Worm (Caenorhabditis elegans) whole organism, L1 larva: ENCODE data around the gene C03H5.9.

ENCODE experiments used
- F16B12.6 ChIP-seq: fragments of 150-350 bp; optimal IDR thresholded peaks from 2 replicates; lab custom pipeline; 2014; ENCODE audit warnings: missing biosample characterization, missing genetic modification characterization
- aha-1 ChIP-seq: fragments of 150-350 bp; optimal IDR thresholded peaks from 2 replicates; lab custom pipeline; 2014; ENCODE audit warnings: missing biosample characterization, missing genetic modification characterization
- alr-1 ChIP-seq: fragments of 200-800 bp; sonication (Bioruptor generic); optimal IDR thresholded peaks from 2 replicates; lab custom pipeline; 2018; ENCODE audit warnings: borderline replicate concordance, mild to moderate bottlenecking, missing genetic modification characterization, missing compliant biosample characterization
- aly-2 ChIP-seq: fragments of 150-350 bp; optimal IDR thresholded peaks from 2 replicates; lab custom pipeline; 2014; ENCODE audit warnings: missing biosample characterization, missing genetic modification characterization
- blmp-1 ChIP-seq: fragments of 150-350 bp; optimal IDR thresholded peaks from 2 replicates; lab custom pipeline; 2014; ENCODE audit warnings: missing biosample characterization, missing genetic modification characterization
- ceh-8 ChIP-seq: fragments of 200-800 bp; sonication (Bioruptor generic); optimal IDR thresholded peaks from 2 replicates; lab custom pipeline; 2018; ENCODE audit warnings: mild to moderate bottlenecking, missing genetic modification characterization, moderate library complexity, missing compliant biosample characterization
- ceh-88 ChIP-seq: fragments of 200-800 bp; sonication (Bioruptor generic); IDR thresholded peaks from 2 replicates; pipeline ENCODE4 v1.3.6; 2022; ENCODE audit warnings: missing genetic modification characterization, missing compliant biosample characterization
- ces-1 ChIP-seq: fragments of 150-350 bp; optimal IDR thresholded peaks from 2 replicates; lab custom pipeline; 2014; ENCODE audit warnings: missing biosample characterization, missing genetic modification reagents, missing genetic modification characterization
- dpl-1 ChIP-seq, 3 experiments: fragments of 150-350 bp in 2 of 3; sonication (generic microtip) in 1 of 3; optimal IDR thresholded peaks; 2 replicates each; lab custom pipeline; 2014 to 2017; ENCODE audit warnings: missing biosample characterization in 3 of 3, missing genetic modification characterization in 3 of 3, missing genetic modification reagents in 3 of 3
- elt-2 ChIP-seq: sonication (generic microtip); optimal IDR thresholded peaks from 2 replicates; lab custom pipeline; 2016; ENCODE audit warnings: missing genetic modification characterization, mild to moderate bottlenecking, inconsistent platforms, missing compliant biosample characterization, missing genetic modification reagents
- elt-3 ChIP-seq, 6 experiments: fragments of 150-350 bp in 1 of 6; sonication (generic microtip); optimal IDR thresholded peaks; 2 replicates each; lab custom pipeline; 2017 to 2018; ENCODE audit warnings: missing biosample characterization in 6 of 6, missing genetic modification characterization in 6 of 6, inconsistent platforms in 1 of 6
- ets-5 ChIP-seq: fragments of 200-800 bp; sonication (Bioruptor generic); IDR thresholded peaks from 2 replicates; pipeline ENCODE4 v1.3.6; 2022; ENCODE audit warnings: missing genetic modification characterization, missing compliant biosample characterization
- fkh-4 ChIP-seq: sonication (generic microtip); optimal IDR thresholded peaks from 2 replicates; lab custom pipeline; 2016; ENCODE audit warnings: missing compliant biosample characterization, missing genetic modification characterization, borderline replicate concordance
- fkh-8 ChIP-seq: sonication (generic microtip); optimal IDR thresholded peaks from 2 replicates; lab custom pipeline; 2016; ENCODE audit warnings: mild to moderate bottlenecking, missing genetic modification characterization, missing compliant biosample characterization
- grh-1 ChIP-seq: fragments of 200-800 bp; sonication (Bioruptor generic); IDR thresholded peaks from 2 replicates; pipeline ENCODE4 v1.3.6; 2022; ENCODE audit warnings: missing genetic modification reagents, missing genetic modification characterization, missing compliant biosample characterization
- hlh-4 ChIP-seq: sonication (generic microtip); optimal IDR thresholded peaks from 2 replicates; lab custom pipeline; 2016; ENCODE audit warnings: mild to moderate bottlenecking, missing genetic modification characterization, missing compliant biosample characterization
- hpl-2 ChIP-seq: fragments of 150-350 bp; optimal IDR thresholded peaks from 2 replicates; lab custom pipeline; 2014; ENCODE audit warnings: missing biosample characterization, missing genetic modification reagents, missing genetic modification characterization
- lin-15B ChIP-seq: fragments of 150-350 bp; sonication (generic microtip); optimal IDR thresholded peaks from 3 replicates; lab custom pipeline; 2014; ENCODE audit warnings: missing biosample characterization, missing genetic modification characterization
- lin-39 ChIP-seq: fragments of 150-350 bp; optimal IDR thresholded peaks from 2 replicates; lab custom pipeline; 2014; ENCODE audit warnings: missing biosample characterization, missing genetic modification reagents, missing genetic modification characterization
- lir-3 ChIP-seq: sonication (generic microtip); optimal IDR thresholded peaks from 2 replicates; lab custom pipeline; 2016; ENCODE audit warnings: mild to moderate bottlenecking, missing genetic modification characterization, moderate library complexity, missing compliant biosample characterization; ENCODE audit not compliant: poor library complexity
- lsy-2 ChIP-seq, 2 experiments: fragments of 150-350 bp; optimal IDR thresholded peaks; 2 replicates each; lab custom pipeline; 2014; ENCODE audit warnings: missing biosample characterization in 2 of 2, missing genetic modification characterization in 2 of 2
- mdl-1 ChIP-seq, 2 experiments: fragments of 150-350 bp; optimal IDR thresholded peaks; 2 replicates each; lab custom pipeline; 2014 to 2017; ENCODE audit warnings: missing biosample characterization in 2 of 2, missing genetic modification characterization in 2 of 2, inconsistent platforms in 1 of 2
- mef-2 ChIP-seq: fragments of 150-350 bp; optimal IDR thresholded peaks from 2 replicates; lab custom pipeline; 2014; ENCODE audit warnings: missing biosample characterization, missing genetic modification characterization
- nhr-11 ChIP-seq: fragments of 150-350 bp; optimal IDR thresholded peaks from 2 replicates; lab custom pipeline; 2014; ENCODE audit warnings: missing biosample characterization, missing genetic modification characterization
- nhr-19 ChIP-seq: fragments of 200-800 bp; sonication (Bioruptor generic); conservative IDR thresholded peaks from 2 replicates; pipeline ENCODE4 v1.3.6; 2022; ENCODE audit warnings: missing genetic modification characterization, missing compliant biosample characterization
- nhr-47 ChIP-seq: sonication (generic microtip); optimal IDR thresholded peaks from 2 replicates; lab custom pipeline; 2016; ENCODE audit warnings: mild to moderate bottlenecking, missing genetic modification characterization, moderate library complexity, missing compliant biosample characterization
- nhr-71 ChIP-seq: sonication (generic microtip); optimal IDR thresholded peaks from 2 replicates; lab custom pipeline; 2016; ENCODE audit warnings: mild to moderate bottlenecking, missing genetic modification characterization, moderate library complexity, missing compliant biosample characterization
- nhr-77 ChIP-seq: fragments of 150-350 bp; optimal IDR thresholded peaks from 2 replicates; lab custom pipeline; 2014; ENCODE audit warnings: missing biosample characterization, missing genetic modification characterization
- nhr-85 ChIP-seq: sonication (generic microtip); peaks from one replicate; lab custom pipeline; 2016; ENCODE audit warnings: missing genetic modification characterization, inconsistent platforms, missing compliant biosample characterization
- pax-3 ChIP-seq: fragments of 200-800 bp; sonication (Bioruptor generic); optimal IDR thresholded peaks from 2 replicates; lab custom pipeline; 2018; ENCODE audit warnings: mild to moderate bottlenecking, missing genetic modification characterization, moderate library complexity, missing compliant biosample characterization
- pqm-1 ChIP-seq: sonication (generic microtip); optimal IDR thresholded peaks from 3 replicates; lab custom pipeline; 2017; ENCODE audit warnings: missing biosample characterization, missing genetic modification characterization
- sptf-1 ChIP-seq: fragments of 150-350 bp; optimal IDR thresholded peaks from 2 replicates; lab custom pipeline; 2014; ENCODE audit warnings: missing biosample characterization, missing genetic modification characterization
- unc-130 ChIP-seq: fragments of 150-350 bp; optimal IDR thresholded peaks from 2 replicates; lab custom pipeline; 2017; ENCODE audit warnings: missing biosample characterization, missing genetic modification characterization, inconsistent platforms
- ztf-4 ChIP-seq: fragments of 150-350 bp; optimal IDR thresholded peaks from 2 replicates; lab custom pipeline; 2014; ENCODE audit warnings: missing biosample characterization, missing genetic modification characterization

The C03H5.9 gene

DNA sequence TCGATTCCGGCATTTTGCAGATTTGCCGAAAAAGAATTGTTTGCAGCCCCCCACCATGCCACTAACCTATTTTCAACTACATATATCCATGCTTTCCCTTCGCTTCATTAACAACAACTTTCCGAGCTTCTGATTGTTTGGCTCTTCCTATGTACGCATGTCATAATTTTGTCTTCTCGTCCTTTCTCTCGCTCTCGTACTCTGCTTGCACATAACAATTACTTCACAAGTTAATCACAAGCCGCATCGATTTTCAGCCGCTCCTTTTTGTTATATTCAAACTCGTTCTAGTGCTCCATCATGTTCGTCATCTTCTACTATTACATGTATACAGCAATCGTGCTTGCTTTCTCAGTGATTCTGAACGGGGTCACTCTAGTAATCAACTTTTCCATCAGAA, at the start of gene C03H5.9:
TSS of gene C03H5.9 (plus strand) at position 301 of the 400 bp plus-strand sequence.
- no peak for TF ChIP-seq dpl-1 (GFP tag; optimal IDR thresholded peaks at IDR 0.05; lab: Kevin White, UChicago)
- TF ChIP-seq nhr-85 (tag; lab: Kevin White, UChicago): peak; percentile 39

DNA sequence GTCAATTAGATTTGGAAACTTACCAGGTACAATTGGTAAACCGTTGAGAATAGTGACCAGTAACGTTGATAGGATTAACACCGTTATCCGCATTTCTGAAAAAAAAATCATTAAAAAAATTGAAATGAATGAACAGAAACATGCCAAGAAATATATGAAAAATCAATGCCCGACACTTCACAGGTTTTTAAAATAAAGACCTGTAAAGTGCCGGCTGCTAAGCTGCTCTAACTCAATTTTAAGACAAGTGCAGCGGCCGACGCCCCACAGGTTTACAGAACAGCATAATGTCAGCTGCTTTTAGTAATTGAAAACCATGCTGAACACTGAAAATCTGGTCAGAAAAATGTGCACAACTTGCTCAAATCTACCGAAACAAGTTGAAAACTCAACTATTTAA, 46.0 kb upstream of the C03H5.9 start, which contains the start of gene cbn-1:
TSS of gene cbn-1 (minus strand) at position 101 of the 400 bp plus-strand sequence.
- no peak for TF ChIP-seq dpl-1 (GFP tag; optimal IDR thresholded peaks at IDR 0.05; lab: Kevin White, UChicago)
- TF ChIP-seq lsy-2 (tag; optimal IDR thresholded peaks at IDR 0.05; lab: Kevin White, UChicago): no peak

DNA sequence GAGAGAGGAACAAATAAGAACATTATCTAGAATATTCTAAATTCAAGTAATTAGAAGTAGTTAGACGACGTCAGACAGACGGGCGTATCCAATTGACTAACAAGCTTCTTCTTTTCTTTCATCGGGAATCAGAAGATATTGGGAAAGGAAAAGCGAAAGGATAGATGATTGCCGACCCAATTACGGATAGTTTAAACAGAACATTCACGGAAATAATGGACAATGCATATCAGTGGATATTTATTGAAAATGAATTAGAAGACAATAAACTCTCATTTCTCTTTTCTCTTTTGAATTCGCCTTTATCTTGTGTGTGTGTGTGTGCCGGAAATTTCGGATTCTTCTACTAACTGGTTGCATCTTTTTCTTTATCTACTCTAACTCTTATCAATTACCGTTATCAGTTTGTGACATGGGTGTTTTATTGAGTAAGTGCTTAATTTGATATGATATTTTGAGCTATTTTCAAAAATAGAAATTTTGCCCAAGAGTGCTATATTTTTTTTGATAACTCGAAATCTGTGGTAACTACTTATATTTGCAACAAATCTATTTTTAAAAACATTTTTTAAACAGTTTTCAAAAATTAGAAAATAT, 44.5 kb upstream of the C03H5.9 start:
- TF ChIP-seq lin-15B (tag; lab: Kevin White, UChicago): no peak
- no peak for TF ChIP-seq lin-39 (tag; lab: Kevin White, UChicago)
- no peak for TF ChIP-seq aly-2
- TF ChIP-seq fkh-4 (tag; lab: Kevin White, UChicago): no peak
- TF ChIP-seq hlh-4 (tag; lab: Kevin White, UChicago): no peak
- no peak for TF ChIP-seq aha-1 (tag; lab: Kevin White, UChicago)
- no peak for TF ChIP-seq unc-130 (tag; lab: Kevin White, UChicago)
- no peak for TF ChIP-seq ceh-8 (GFP tag; lab: Kevin White, UChicago)
- no peak for TF ChIP-seq alr-1
- no peak for TF ChIP-seq sptf-1
- TF ChIP-seq lsy-2 (tag; optimal IDR thresholded peaks at IDR 0.05; lab: Kevin White, UChicago): no peak
- peak; percentile 38 for TF ChIP-seq pqm-1 (tag; lab: Kevin White, UChicago)
- peak in 4 of 6 experiments; percentile 25 to 65 (median 51) for TF ChIP-seq elt-3 (tag; optimal IDR thresholded peaks at IDR 0.05; lab: Kevin White, UChicago)
- no peak for TF ChIP-seq ceh-88 (GFP tag; lab: Robert Waterston, UW)
- TF ChIP-seq grh-1: no peak
- TF ChIP-seq nhr-71 (tag; lab: Kevin White, UChicago): no peak
- TF ChIP-seq F16B12.6: no peak
- no peak for TF ChIP-seq nhr-47 (tag; lab: Kevin White, UChicago)
- peak; percentile 97 for TF ChIP-seq blmp-1 (tag; lab: Kevin White, UChicago)
- no peak for TF ChIP-seq nhr-77
- TF ChIP-seq nhr-19 (GFP tag; lab: Robert Waterston, UW): no peak
- no peak for TF ChIP-seq ces-1
- peak; percentile 52 for TF ChIP-seq elt-2 (tag; lab: Kevin White, UChicago)
- no peak for TF ChIP-seq nhr-85 (tag; lab: Kevin White, UChicago)
- TF ChIP-seq lir-3: no peak
- TF ChIP-seq ets-5: no peak

DNA sequence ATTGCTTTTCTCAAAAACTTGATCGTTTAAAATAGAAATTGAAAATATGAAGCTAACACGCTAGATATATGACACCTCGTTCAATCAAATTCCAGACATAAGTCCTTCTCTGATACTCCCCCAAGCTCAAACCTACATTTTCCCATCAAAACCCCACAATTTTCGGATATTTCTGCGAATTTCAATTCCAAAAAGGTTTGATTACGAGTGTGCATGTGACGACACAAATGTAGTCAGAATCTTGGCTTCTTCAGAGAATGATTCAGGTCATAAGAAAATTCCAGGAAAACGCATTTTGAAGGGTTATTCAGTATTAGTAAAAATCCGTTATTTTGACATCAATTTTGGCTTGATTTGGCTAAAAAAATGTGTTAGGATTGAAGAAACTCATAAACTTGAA, 43.6 kb upstream of the C03H5.9 start:
- no peak for TF ChIP-seq mdl-1 (tag; optimal IDR thresholded peaks at IDR 0.05; lab: Kevin White, UChicago)
- TF ChIP-seq fkh-8 (tag; lab: Kevin White, UChicago): peak; percentile 79
- peak; percentile 48 for TF ChIP-seq nhr-11 (tag; lab: Kevin White, UChicago)
- peak; percentile 75 for TF ChIP-seq pax-3 (tag; lab: Kevin White, UChicago)
- TF ChIP-seq ztf-4 (tag; lab: Kevin White, UChicago): no peak
- peak; percentile 13 for TF ChIP-seq nhr-47 (tag; lab: Kevin White, UChicago)
- TF ChIP-seq mef-2 (tag; lab: Kevin White, UChicago): no peak

DNA sequence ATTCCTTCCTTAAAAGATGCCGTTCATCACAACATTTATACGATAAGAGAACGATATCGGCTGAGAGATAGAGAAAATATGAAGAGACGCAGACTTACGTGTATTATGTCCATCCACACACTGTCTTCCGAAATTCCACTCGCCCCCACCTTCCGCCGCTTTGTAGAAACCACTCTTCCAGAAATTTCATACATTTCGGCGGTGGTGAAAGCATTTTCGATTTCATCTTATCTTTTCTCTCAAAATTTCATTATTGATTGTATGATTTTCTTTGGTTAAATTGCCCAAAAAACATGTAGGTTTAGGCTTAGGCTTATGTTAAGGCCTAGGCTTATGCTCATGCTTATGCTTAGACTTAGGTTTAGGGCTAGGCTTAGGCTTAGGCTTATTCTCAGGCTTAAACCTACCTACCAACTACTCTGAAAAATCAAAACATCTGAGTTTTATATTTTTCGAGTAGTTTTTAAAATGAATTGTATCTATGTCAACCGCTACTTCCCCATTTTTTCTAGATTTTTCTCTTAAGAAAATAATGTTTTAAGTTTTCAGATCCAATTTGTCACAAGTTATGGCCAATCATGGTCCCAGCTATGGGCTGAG, 41.1 kb upstream of the C03H5.9 start, which contains the start of gene cpn-2:
TSS of gene cpn-2 (plus strand) at position 550 of the 600 bp plus-strand sequence.
- TF ChIP-seq nhr-11 (tag; lab: Kevin White, UChicago): no peak
- TF ChIP-seq nhr-85 (tag; lab: Kevin White, UChicago): peak; percentile 17
- TF ChIP-seq hpl-2 (GFP tag; lab: Kevin White, UChicago): no peak
- peak; percentile 97 for TF ChIP-seq blmp-1 (tag; lab: Kevin White, UChicago)
